Fruit fly (Drosophila melanogaster): Measurements from ENCODE around the gene ChLD3.

- TF ChIP-seq CG13204 (GFP tag; optimal IDR thresholded peaks at IDR 0.05) (no peak), CG14655 (GFP tag; optimal IDR thresholded peaks at IDR 0.05) (no peak), CG32121 (GFP tag; IDR thresholded peaks at IDR 0.05) (no peak), Snoo (tag; optimal IDR thresholded peaks at IDR 0.05) (no peak), CG17806 (tag; optimal IDR thresholded peaks at IDR 0.05) (no peak), rn (GFP tag; IDR thresholded peaks at IDR 0.05) (no peak), EcR (GFP tag; optimal IDR thresholded peaks at IDR 0.05) (no peak), fd96Ca (GFP tag; IDR thresholded peaks at IDR 0.05) (no peak), CG12605 (GFP tag; IDR thresholded peaks at IDR 0.05) (no peak), D1 (tag; optimal IDR thresholded peaks at IDR 0.05) (no peak), Pif1B (GFP tag; optimal IDR thresholded peaks at IDR 0.05) (no peak), CG15710 (tag; optimal IDR thresholded peaks at IDR 0.05) (no peak)
These were observed 18.8 kb upstream of the ChLD3 start, which contains the start of gene Cyt-c-p for dm6 chr2L:16719643-16720515.
